Fruit fly (Drosophila melanogaster) whole organism: Measurements from ENCODE around the gene CG13723.

Experiments
- CG8478 ChIP-seq: fragments of >200 bp; optimal IDR thresholded peaks from 2 replicates; lab custom pipeline; 2018; ENCODE audit warnings: inconsistent platforms
- Dll ChIP-seq: fragments of >200 bp; optimal IDR thresholded peaks from 2 replicates; lab custom pipeline; 2017
- pan ChIP-seq: fragments of >200 bp; optimal IDR thresholded peaks from 2 replicates; lab custom pipeline; 2017
- psq ChIP-seq: fragments of >200 bp; optimal IDR thresholded peaks from 2 replicates; lab custom pipeline; 2017
- usp ChIP-seq: fragments of >200 bp; optimal IDR thresholded peaks from 2 replicates; lab custom pipeline; 2017; ENCODE audit warnings: missing biosample characterization, missing genetic modification characterization, mixed read lengths

DNA sequence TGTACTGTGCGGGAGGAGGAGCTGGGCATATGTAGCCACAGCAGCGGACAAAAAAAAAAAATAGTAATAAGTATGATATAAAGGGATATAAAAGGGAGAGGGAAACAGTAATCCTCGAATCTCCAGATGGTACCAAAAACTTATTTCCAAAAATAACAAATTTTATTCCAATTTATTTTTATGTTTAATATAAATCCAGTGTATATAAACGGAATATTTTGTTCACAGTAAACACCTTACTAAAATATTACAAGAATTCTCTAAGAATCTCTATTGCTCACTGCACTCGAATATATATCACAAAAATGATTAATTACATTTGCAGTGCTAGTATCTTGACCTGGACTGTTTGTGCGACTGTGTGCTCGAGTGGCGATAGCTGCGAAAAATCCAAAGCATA, 44.9 kb upstream of the CG13723 start:
- TF ChIP-seq psq (lab: Kevin White, UChicago) = no peak
- TF ChIP-seq pan (lab: Kevin White, UChicago) = no peak
- TF ChIP-seq usp = no peak
- no peak for TF ChIP-seq CG8478 (lab: Kevin White, UChicago)
- no peak for TF ChIP-seq Dll (lab: Kevin White, UChicago)
